Worm (Caenorhabditis elegans) whole organism, early embryonic: ENCODE results near the gene M01H9.5.

Source experiments
- B0310.2 ChIP-seq: sonication (generic microtip); optimal IDR thresholded peaks from 2 replicates; lab custom pipeline; 2016; ENCODE audit warnings: mild to moderate bottlenecking, missing genetic modification characterization, missing compliant biosample characterization
- F13C5.2 ChIP-seq: sonication (generic microtip); optimal IDR thresholded peaks from 2 replicates; lab custom pipeline; 2017; ENCODE audit warnings: mild to moderate bottlenecking, missing genetic modification characterization, inconsistent platforms, missing compliant biosample characterization
- aly-1 ChIP-seq: sonication (generic microtip); optimal IDR thresholded peaks from 2 replicates; lab custom pipeline; 2016; ENCODE audit warnings: missing genetic modification characterization, missing compliant biosample characterization
- ama-1 ChIP-seq: fragments of 150-350 bp; optimal IDR thresholded peaks from 2 replicates; lab custom pipeline; 2014
- ceh-13 ChIP-seq: fragments of 200-800 bp; sonication (Bioruptor generic); optimal IDR thresholded peaks from 2 replicates; lab custom pipeline; 2018; ENCODE audit warnings: mild to moderate bottlenecking, missing genetic modification characterization, missing compliant biosample characterization
- ceh-36 ChIP-seq: sonication (generic microtip); optimal IDR thresholded peaks from 2 replicates; lab custom pipeline; 2016; ENCODE audit warnings: missing genetic modification characterization, inconsistent platforms, missing compliant biosample characterization
- ets-7 ChIP-seq: sonication (generic microtip); optimal IDR thresholded peaks from 2 replicates; lab custom pipeline; 2016; ENCODE audit warnings: missing genotype, missing genetic modification characterization, missing compliant biosample characterization
- flt-1 ChIP-seq: fragments of 200-800 bp; sonication (Bioruptor generic); IDR thresholded peaks from 2 replicates; pipeline ENCODE4 v1.3.6; 2022; ENCODE audit warnings: missing genetic modification characterization, missing compliant biosample characterization
- hmbx-1 ChIP-seq: sonication (generic microtip); optimal IDR thresholded peaks from 2 replicates; lab custom pipeline; 2016; ENCODE audit warnings: mild to moderate bottlenecking, missing genetic modification characterization, missing compliant biosample characterization
- hnd-1 ChIP-seq: sonication (generic microtip); optimal IDR thresholded peaks from 2 replicates; lab custom pipeline; 2016; ENCODE audit warnings: missing genetic modification characterization, missing compliant biosample characterization
- pes-1 ChIP-seq: fragments of 200-800 bp; sonication (Bioruptor generic); IDR thresholded peaks from 2 replicates; pipeline ENCODE4 v1.3.6; 2022; ENCODE audit warnings: missing genetic modification reagents, missing genetic modification characterization, missing compliant biosample characterization
- sea-1 ChIP-seq: fragments of 200-800 bp; sonication (Bioruptor generic); conservative IDR thresholded peaks from 2 replicates; pipeline ENCODE4 v1.3.6; 2022; ENCODE audit warnings: missing genetic modification characterization, missing compliant biosample characterization
- tbx-11 ChIP-seq: fragments of 200-800 bp; sonication (Bioruptor generic); IDR thresholded peaks from 2 replicates; pipeline ENCODE4 v1.3.6; 2022; ENCODE audit warnings: missing genetic modification characterization, missing compliant biosample characterization
- tbx-37 ChIP-seq: fragments of 200-800 bp; sonication (Bioruptor generic); conservative IDR thresholded peaks from 2 replicates; pipeline ENCODE4 v1.3.6; 2022; ENCODE audit warnings: missing genetic modification reagents, missing genetic modification characterization, missing compliant biosample characterization

DNA sequence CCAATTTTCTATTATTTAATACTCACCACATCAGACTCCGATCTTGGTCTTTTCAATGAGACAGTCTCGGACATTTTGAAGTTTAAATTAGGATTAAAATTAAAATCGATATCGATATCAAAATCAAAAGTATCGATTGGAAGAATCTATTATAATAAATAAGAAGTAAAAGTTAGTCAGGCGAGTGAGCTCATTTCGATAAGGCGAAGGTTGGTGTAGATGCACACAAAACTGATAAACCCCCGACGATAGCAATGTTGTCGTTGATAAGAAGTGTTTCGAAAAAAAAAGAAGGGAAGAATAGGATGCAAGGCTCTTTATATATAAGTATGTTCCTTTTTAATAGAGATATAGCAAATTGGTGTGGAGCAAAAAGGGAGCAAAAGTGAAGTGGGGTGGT lies 17.2 kb downstream of the M01H9.5 start, which contains the start of gene M01H9.4:
- no peak for TF ChIP-seq hmbx-1 (tag; lab: Kevin White, UChicago)
- TF ChIP-seq ceh-36 (tag; lab: Kevin White, UChicago): no peak
- no peak for TF ChIP-seq flt-1
- no peak for TF ChIP-seq ceh-13 (GFP tag; lab: Kevin White, UChicago)
- TF ChIP-seq ama-1 (lab: Kevin White, UChicago): no peak
- TF ChIP-seq tbx-11 (GFP tag; lab: Robert Waterston, UW): no peak
- no peak for TF ChIP-seq hnd-1
- TF ChIP-seq aly-1 (tag; lab: Kevin White, UChicago): no peak
- no peak for TF ChIP-seq B0310.2 (tag; lab: Kevin White, UChicago)
- TF ChIP-seq pes-1 (GFP tag; lab: Robert Waterston, UW): no peak
- TF ChIP-seq F13C5.2: no peak
- TF ChIP-seq tbx-37 (GFP tag; lab: Robert Waterston, UW): no peak
- no peak for TF ChIP-seq ets-7 (tag; lab: Kevin White, UChicago)
- TF ChIP-seq sea-1 (GFP tag; lab: Robert Waterston, UW): no peak
